Worm (Caenorhabditis elegans): Measurements from ENCODE around the gene dex-1.

Gene dex-1

DNA sequence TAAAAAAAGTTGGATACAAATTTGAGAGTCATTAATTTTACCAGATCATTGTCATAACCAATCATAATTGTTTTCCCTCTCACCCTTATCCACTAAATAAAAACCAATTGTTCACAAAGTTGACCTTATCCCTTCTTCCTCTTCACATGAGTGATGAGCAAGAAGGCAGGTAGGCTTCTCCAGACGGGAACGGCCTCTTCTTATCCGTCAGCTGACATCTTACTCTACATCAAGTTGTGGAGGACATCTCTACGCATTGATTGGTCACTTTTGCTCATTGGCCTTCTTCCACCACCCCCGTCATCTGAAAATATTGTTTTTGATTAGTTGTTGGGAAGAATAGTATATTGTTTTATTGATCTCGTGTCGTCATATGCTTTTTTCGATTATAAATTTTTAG is 39.6 kb upstream of the dex-1 start:
- peak; percentile 95 for TF ChIP-seq hlh-1 (tag; optimal IDR thresholded peaks at IDR 0.05)
- TF ChIP-seq ces-1 (GFP tag; optimal IDR thresholded peaks at IDR 0.05), result no peak
- TF ChIP-seq unc-120 (tag; optimal IDR thresholded peaks at IDR 0.05; ENCODE audit: poor library complexity, severe bottlenecking), result peak; percentile 58
- peak; percentile 60 for TF ChIP-seq unc-62 (GFP tag; optimal IDR thresholded peaks at IDR 0.05)

DNA sequence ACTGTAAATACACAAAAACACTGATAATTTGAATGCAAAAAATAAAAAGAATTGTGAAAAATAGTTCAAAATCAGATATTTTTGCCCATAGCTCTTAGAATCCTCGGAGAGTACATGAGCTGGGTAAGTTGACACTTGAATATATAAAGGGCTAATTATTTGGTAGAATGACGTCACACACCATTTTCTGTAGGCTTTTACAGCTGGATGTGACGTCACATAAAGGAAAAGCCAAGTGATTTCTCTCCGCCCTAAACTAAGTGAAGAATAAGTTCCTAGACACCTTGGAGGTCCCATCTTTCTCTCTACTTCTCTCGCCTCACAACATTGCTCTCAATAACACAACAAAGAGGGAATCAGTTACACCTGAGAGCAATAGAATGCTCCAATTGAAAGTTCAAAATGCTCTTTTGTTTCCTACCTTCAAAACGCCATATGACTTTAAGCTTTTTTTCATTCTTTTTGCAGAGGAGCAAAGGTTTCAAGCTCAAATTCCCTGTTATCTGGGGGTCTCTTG is 38.8 kb upstream of the dex-1 start, which contains the start of gene osg-1:
Gene osg-1, plus strand, starts transcription at position 467 of the 517 bp plus-strand sequence.
- TF ChIP-seq lin-13 (tag; optimal IDR thresholded peaks at IDR 0.05) (no peak), elt-1 (tag; optimal IDR thresholded peaks at IDR 0.05; ENCODE audit: borderline replicate concordance, insufficient read depth) (no peak), ceh-39 (tag; optimal IDR thresholded peaks at IDR 0.05) (no peak), zip-8 (tag; optimal IDR thresholded peaks at IDR 0.05) (peak; percentile 98)

DNA sequence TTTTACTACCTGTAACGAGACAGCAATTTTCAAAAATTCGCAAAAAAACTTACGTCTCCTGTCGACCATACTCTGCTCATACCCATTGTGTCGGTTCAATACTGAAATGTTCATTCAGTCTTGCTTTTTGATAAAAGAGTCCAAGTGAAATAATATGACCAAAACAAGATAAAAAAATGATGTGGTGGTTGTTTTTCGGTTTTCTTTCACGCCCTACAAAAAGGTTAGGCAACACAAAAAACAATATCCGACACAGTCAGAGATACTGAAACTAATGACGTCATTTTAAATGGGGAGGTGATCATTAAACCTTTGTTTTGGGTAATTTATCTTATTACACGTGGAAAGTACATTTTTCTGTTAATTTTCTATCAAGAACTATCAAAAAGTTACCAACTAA is 30.7 kb upstream of the dex-1 start, which contains the start of gene R02F2.8:
Gene R02F2.8, minus strand, starts transcription at position 101 of the 400 bp plus-strand sequence.
- no peak for TF ChIP-seq unc-120 (tag; optimal IDR thresholded peaks at IDR 0.05; ENCODE audit: poor library complexity, severe bottlenecking)
- no peak for TF ChIP-seq lin-32 (GFP tag; optimal IDR thresholded peaks at IDR 0.05)
- TF ChIP-seq nhr-2 (tag; optimal IDR thresholded peaks at IDR 0.05), result no peak
- no peak for TF ChIP-seq pha-4 (tag; optimal IDR thresholded peaks at IDR 0.05)
- no peak for TF ChIP-seq nhr-12 (tag; optimal IDR thresholded peaks at IDR 0.05)
- TF ChIP-seq elt-3 (tag; optimal IDR thresholded peaks at IDR 0.05), result no peak
- TF ChIP-seq ces-1 (GFP tag; optimal IDR thresholded peaks at IDR 0.05), result no peak
- peak; percentile 49 for TF ChIP-seq zip-8 (tag; optimal IDR thresholded peaks at IDR 0.05)
- no peak for TF ChIP-seq ham-2 (GFP tag; optimal IDR thresholded peaks at IDR 0.05)

DNA sequence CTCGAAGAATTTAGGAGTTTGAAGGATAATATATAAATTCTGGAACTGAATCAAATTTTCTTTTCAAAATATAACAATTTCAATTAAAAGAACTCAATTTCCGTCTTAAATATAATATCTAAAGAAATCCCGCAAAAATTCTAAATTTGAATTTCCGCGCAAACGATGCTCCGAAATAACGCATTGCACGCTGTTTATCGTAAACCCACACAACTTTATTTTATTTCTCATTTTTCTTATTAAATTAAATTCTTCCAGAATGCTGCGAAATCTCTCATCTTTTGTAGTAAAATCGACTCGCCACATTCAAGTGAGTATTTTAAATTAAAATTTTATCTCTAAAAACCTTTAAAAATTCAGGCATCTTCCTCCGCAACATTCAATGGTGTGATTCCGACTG is 26.9 kb upstream of the dex-1 start, which contains the start of gene R02F2.9:
Gene R02F2.9, plus strand, starts transcription at position 218 of the 400 bp plus-strand sequence.
- TF ChIP-seq unc-120 (tag; optimal IDR thresholded peaks at IDR 0.05; ENCODE audit: poor library complexity, severe bottlenecking) (no peak), ces-1 (GFP tag; optimal IDR thresholded peaks at IDR 0.05) (peak; percentile 76), mab-5 (tag; optimal IDR thresholded peaks at IDR 0.05) (no peak), unc-62 (GFP tag; optimal IDR thresholded peaks at IDR 0.05) (no peak), mep-1 (tag; optimal IDR thresholded peaks at IDR 0.05) (peak; percentile 21), ceh-39 (tag; optimal IDR thresholded peaks at IDR 0.05) (peak; percentile 51), lsy-2 (tag; optimal IDR thresholded peaks at IDR 0.05) (peak; percentile 70), bed-3 (GFP tag; optimal IDR thresholded peaks at IDR 0.05) (no peak), ztf-11 (tag; optimal IDR thresholded peaks at IDR 0.05) (no peak)

DNA sequence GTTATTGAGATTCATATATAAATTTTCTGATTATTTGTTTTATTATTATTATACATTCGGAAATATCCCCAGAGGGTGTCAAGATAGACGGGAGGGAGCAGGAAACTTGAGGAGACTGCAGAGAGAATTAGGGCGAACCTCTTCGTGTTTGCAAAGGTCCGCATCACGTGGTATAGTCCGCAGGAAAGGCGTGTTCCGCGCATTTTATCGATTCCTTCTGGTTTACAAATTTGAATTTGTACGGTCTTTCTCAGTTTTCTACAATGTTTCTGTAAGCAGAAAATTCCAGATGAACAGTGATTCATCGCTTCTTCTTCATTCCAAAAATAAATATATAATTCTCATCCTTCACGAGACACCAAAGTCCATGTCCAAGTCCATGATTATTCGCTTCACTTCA is 26.0 kb upstream of the dex-1 start:
- TF ChIP-seq tbx-8 (GFP tag; optimal IDR thresholded peaks at IDR 0.05) (no peak), ces-1 (GFP tag; optimal IDR thresholded peaks at IDR 0.05) (peak; percentile 12), ceh-39 (tag; optimal IDR thresholded peaks at IDR 0.05) (peak; percentile 58)

DNA sequence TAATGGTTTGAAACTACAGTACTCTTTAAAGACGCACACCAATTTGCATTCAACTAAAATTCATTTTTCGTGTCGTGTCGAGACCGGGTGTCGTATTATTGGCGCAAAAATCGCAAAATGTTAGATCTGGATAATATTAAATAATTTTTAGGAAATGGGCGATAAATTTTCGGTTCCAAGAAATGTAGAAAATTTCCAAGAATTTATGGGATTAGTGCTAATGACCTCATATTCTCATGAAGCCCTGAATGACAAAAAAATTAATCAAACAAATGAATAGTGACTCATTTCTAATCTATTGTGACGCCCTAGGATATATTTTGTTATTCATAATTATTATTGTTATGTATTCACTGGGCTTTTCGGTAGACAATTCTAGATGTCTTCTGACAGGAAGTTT is 25.2 kb upstream of the dex-1 start:
- no peak for TF ChIP-seq mls-2 (tag; optimal IDR thresholded peaks at IDR 0.05)

DNA sequence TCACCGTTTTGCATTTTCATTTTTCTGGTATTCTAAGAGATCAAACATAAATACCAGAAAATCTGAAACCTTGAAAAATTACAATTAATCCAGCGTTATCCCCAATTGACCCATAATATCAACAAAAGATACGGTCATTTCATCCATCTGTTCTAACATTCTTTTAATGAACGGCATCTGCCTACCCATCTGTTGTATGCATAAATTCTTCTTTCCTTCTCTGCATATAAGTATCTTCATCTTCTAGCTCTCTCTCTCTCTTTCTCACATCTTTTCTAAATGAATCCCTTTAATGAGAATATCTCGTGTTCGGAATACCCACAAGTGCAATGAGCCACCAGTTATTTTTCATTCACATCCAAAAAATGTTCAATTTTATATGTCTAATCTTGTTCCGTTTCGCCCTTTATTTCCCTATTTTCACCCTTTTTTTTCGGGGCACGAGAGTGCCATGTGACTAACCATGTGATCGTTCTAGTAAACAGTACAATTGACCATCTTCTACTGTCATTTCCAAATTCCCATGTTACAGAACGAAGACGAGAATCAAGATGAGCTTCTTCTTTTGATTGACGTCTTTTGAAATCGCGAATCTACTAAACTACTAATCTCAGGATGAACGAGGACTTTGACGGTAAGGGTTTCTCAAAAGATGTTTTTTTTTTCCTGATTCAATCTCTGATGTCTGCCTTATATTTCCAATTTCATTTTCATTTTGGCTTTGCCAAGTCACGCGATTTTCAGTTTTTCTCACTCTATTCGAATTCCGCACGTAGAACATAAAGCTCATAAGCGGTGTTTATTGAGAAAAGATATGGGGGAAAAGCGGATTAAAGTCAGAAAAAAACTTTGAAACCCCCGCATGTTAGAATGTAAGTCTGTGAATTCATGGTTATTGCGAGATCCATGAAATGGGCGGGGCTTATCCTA is 24.3 kb upstream of the dex-1 start, which contains the start of gene R02F2.1:
Gene R02F2.1, plus strand, starts transcription at position 528 of the 930 bp plus-strand sequence.
- TF ChIP-seq blmp-1 (tag; optimal IDR thresholded peaks at IDR 0.05) (no peak), unc-120 (tag; optimal IDR thresholded peaks at IDR 0.05; ENCODE audit: poor library complexity, severe bottlenecking) (no peak), M03D4.4 (tag; optimal IDR thresholded peaks at IDR 0.05) (no peak), ces-1 (GFP tag; optimal IDR thresholded peaks at IDR 0.05) (peak; percentile 84), ham-2 (GFP tag; optimal IDR thresholded peaks at IDR 0.05) (no peak), lsy-2 (tag; optimal IDR thresholded peaks at IDR 0.05) (no peak), cnd-1 (tag; optimal IDR thresholded peaks at IDR 0.05) (peak; percentile 87), lin-13 (tag; optimal IDR thresholded peaks at IDR 0.05) (no peak), nhr-76 (tag; optimal IDR thresholded peaks at IDR 0.05) (no peak), snpc-4 (tag; optimal IDR thresholded peaks at IDR 0.05) (no peak), lin-32 (GFP tag; optimal IDR thresholded peaks at IDR 0.05) (peak; percentile 71), nhr-12 (tag; optimal IDR thresholded peaks at IDR 0.05) (no peak), nhr-2 (tag; optimal IDR thresholded peaks at IDR 0.05) (peak; percentile 39), nhr-28 (tag; optimal IDR thresholded peaks at IDR 0.05) (no peak), ceh-39 (tag; optimal IDR thresholded peaks at IDR 0.05) (no peak), unc-39 (tag; optimal IDR thresholded peaks at IDR 0.05) (no peak), hlh-1 (tag; optimal IDR thresholded peaks at IDR 0.05) (no peak)

Measured in whole organism, mixed stage, embryonic.